Worm (Caenorhabditis elegans): ENCODE data around the gene B0034.4.
A peak's percentile ranks its signal among the peaks of the same experiment; 100 is the strongest.

B0034.4 gene

ce11 chrII:5990668-5991067, 21.3 kb upstream of the B0034.4 start, which contains the start of gene ins-3:
Gene ins-3 (minus strand): TSS chrII:5990768.
- TF ChIP-seq tbx-7 (tag; optimal IDR thresholded peaks at IDR 0.05), result no peak
- no peak for TF ChIP-seq ahr-1 (tag; optimal IDR thresholded peaks at IDR 0.05)
- TF ChIP-seq pqm-1 (tag; optimal IDR thresholded peaks at IDR 0.05), result no peak
- TF ChIP-seq lin-11 (tag; optimal IDR thresholded peaks at IDR 0.05), result no peak
- TF ChIP-seq hlh-8 (tag; optimal IDR thresholded peaks at IDR 0.05), result no peak
- TF ChIP-seq npax-4 (tag; optimal IDR thresholded peaks at IDR 0.05), result no peak
- no peak for TF ChIP-seq odd-2 (tag; optimal IDR thresholded peaks at IDR 0.05)
- TF ChIP-seq madf-2 (tag; optimal IDR thresholded peaks at IDR 0.05), result no peak
- no peak for TF ChIP-seq C08G9.2 (tag; optimal IDR thresholded peaks at IDR 0.05)
- no peak for TF ChIP-seq ets-4 (tag; optimal IDR thresholded peaks at IDR 0.05)
- TF ChIP-seq hlh-30 (tag; optimal IDR thresholded peaks at IDR 0.05; ENCODE audit: insufficient read depth), result no peak
- TF ChIP-seq ceh-19 (GFP tag; optimal IDR thresholded peaks at IDR 0.05), result no peak
- no peak for TF ChIP-seq hlh-13 (GFP tag; optimal IDR thresholded peaks at IDR 0.05)
- TF ChIP-seq fkh-6 (tag; optimal IDR thresholded peaks at IDR 0.05), result no peak
- no peak for TF ChIP-seq dve-1 (tag; optimal IDR thresholded peaks at IDR 0.05)
- no peak for TF ChIP-seq nhr-11 (tag; optimal IDR thresholded peaks at IDR 0.05)
- no peak for TF ChIP-seq fax-1 (tag; optimal IDR thresholded peaks at IDR 0.05)
- no peak for TF ChIP-seq nfya-1 (tag; optimal IDR thresholded peaks at IDR 0.05)
- no peak for TF ChIP-seq pros-1 (tag; optimal IDR thresholded peaks at IDR 0.05)

- TF ChIP-seq sox-4 (tag; optimal IDR thresholded peaks at IDR 0.05), result no peak
- TF ChIP-seq ceh-19 (GFP tag; optimal IDR thresholded peaks at IDR 0.05), result no peak
- TF ChIP-seq zip-5 (tag; optimal IDR thresholded peaks at IDR 0.05), result no peak
- no peak for TF ChIP-seq unc-42 (tag; optimal IDR thresholded peaks at IDR 0.05)
Measured at ce11 chrII:5988224-5988623, 18.9 kb upstream of the B0034.4 start, which contains the start of gene ins-2. Gene ins-2 (plus strand): TSS chrII:5988524.

- TF ChIP-seq madf-2 (tag; optimal IDR thresholded peaks at IDR 0.05) (no peak), fax-1 (tag; optimal IDR thresholded peaks at IDR 0.05) (no peak), hlh-30 (tag; optimal IDR thresholded peaks at IDR 0.05; ENCODE audit: insufficient read depth) (no peak), nhr-11 (tag; optimal IDR thresholded peaks at IDR 0.05) (no peak), ceh-14 (tag; optimal IDR thresholded peaks at IDR 0.05) (no peak), ttx-3 (tag; optimal IDR thresholded peaks at IDR 0.05) (no peak), nhr-232 (tag; optimal IDR thresholded peaks at IDR 0.05) (no peak), pat-9 (tag; optimal IDR thresholded peaks at IDR 0.05) (no peak), ceh-30 (tag; optimal IDR thresholded peaks at IDR 0.05) (no peak), ceh-9 (tag; optimal IDR thresholded peaks at IDR 0.05) (no peak), F13H6.1 (tag; optimal IDR thresholded peaks at IDR 0.05) (no peak), ahr-1 (tag; optimal IDR thresholded peaks at IDR 0.05) (no peak), gmeb-2 (tag; optimal IDR thresholded peaks at IDR 0.05) (no peak), unc-55 (GFP tag; optimal IDR thresholded peaks at IDR 0.05) (no peak)
Measured at ce11 chrII:5974878-5975277, 5.5 kb upstream of the B0034.4 start, which contains the start of gene B0034.5. Gene B0034.5 (minus strand): TSS chrII:5974978.

DNA sequence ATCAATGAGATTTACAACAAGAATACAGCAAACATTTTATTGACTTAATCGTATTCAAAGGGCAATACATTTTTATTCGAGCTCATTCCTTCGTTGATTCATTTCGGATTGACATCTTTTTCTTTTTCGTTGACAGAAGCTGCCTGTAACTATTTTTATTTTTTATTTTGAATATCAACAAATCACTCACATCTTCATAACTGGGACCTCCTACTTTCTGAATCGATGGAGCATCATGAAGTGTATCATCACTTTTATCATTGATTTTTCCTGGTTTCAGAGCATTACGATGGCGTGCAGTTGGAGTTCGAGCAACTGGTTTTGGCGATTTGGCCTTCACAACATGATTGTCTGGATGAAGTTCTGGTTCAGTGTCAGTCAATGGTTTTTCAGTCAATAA, 1.3 kb downstream of the B0034.4 start, which contains the start of gene B0034.1:
B0034.1 (plus strand) TSS at position 301 of the 400 bp plus-strand sequence.
- TF ChIP-seq npax-4 (tag; optimal IDR thresholded peaks at IDR 0.05), result no peak
- TF ChIP-seq ttx-3 (tag; optimal IDR thresholded peaks at IDR 0.05), result no peak
- TF ChIP-seq madf-2 (tag; optimal IDR thresholded peaks at IDR 0.05), result no peak
- TF ChIP-seq pha-4 (tag; optimal IDR thresholded peaks at IDR 0.05), result no peak
- no peak for TF ChIP-seq fkh-6 (tag; optimal IDR thresholded peaks at IDR 0.05)
- no peak for TF ChIP-seq ceh-9 (tag; optimal IDR thresholded peaks at IDR 0.05)
- no peak for TF ChIP-seq nhr-232 (tag; optimal IDR thresholded peaks at IDR 0.05)

ce11 chrII:5966637-5967036, 2.7 kb downstream of the B0034.4 start:
- no peak for TF ChIP-seq pat-9 (tag; optimal IDR thresholded peaks at IDR 0.05)
- no peak for TF ChIP-seq nhr-11 (tag; optimal IDR thresholded peaks at IDR 0.05)
- TF ChIP-seq hlh-30 (tag; optimal IDR thresholded peaks at IDR 0.05; ENCODE audit: insufficient read depth), result no peak
- no peak for TF ChIP-seq ceh-30 (tag; optimal IDR thresholded peaks at IDR 0.05)
- TF ChIP-seq F13H6.1 (tag; optimal IDR thresholded peaks at IDR 0.05), result no peak
- no peak for TF ChIP-seq unc-3 (GFP tag; conservative IDR thresholded peaks at IDR 0.05)
- TF ChIP-seq unc-3 (tag; optimal IDR thresholded peaks at IDR 0.05), result no peak
- no peak for TF ChIP-seq sox-2 (GFP tag; IDR thresholded peaks at IDR 0.05)
- no peak for TF ChIP-seq dmd-4 (tag; optimal IDR thresholded peaks at IDR 0.05; ENCODE audit: borderline replicate concordance)
- peak; percentile 50 for TF ChIP-seq ceh-31 (tag; optimal IDR thresholded peaks at IDR 0.05)
- no peak for TF ChIP-seq ceh-45 (GFP tag; IDR thresholded peaks at IDR 0.05)
- TF ChIP-seq hlh-13 (GFP tag; optimal IDR thresholded peaks at IDR 0.05), result no peak
- no peak for TF ChIP-seq ceh-24 (tag; optimal IDR thresholded peaks at IDR 0.05)
- TF ChIP-seq npax-4 (tag; optimal IDR thresholded peaks at IDR 0.05), result no peak
- TF ChIP-seq C08G9.2 (tag; optimal IDR thresholded peaks at IDR 0.05), result no peak
- no peak for TF ChIP-seq ceh-19 (GFP tag; optimal IDR thresholded peaks at IDR 0.05)
- TF ChIP-seq ceh-48 (tag; optimal IDR thresholded peaks at IDR 0.05), result no peak
- no peak for TF ChIP-seq ceh-14 (tag; optimal IDR thresholded peaks at IDR 0.05)
- TF ChIP-seq ahr-1 (tag; optimal IDR thresholded peaks at IDR 0.05), result no peak
- TF ChIP-seq ceh-34 (tag; optimal IDR thresholded peaks at IDR 0.05), result peak; percentile 25
- TF ChIP-seq ref-2 (tag; optimal IDR thresholded peaks at IDR 0.05), result no peak
- no peak for TF ChIP-seq pha-4 (tag; optimal IDR thresholded peaks at IDR 0.05)
- TF ChIP-seq T23F11.4 (GFP tag; optimal IDR thresholded peaks at IDR 0.05), result no peak

Measured in whole organism, late embryonic.